Fruit fly (Drosophila melanogaster) whole organism, prepupa: ENCODE results near the gene Taf4.

Source experiments
- Blimp-1 ChIP-seq: fragments of 200-800 bp; sonication (Bioruptor generic); optimal IDR thresholded peaks from 3 replicates; lab custom pipeline; 2017; ENCODE audit warnings: missing biosample characterization, missing genetic modification characterization, mild to moderate bottlenecking, moderate library complexity, missing genetic modification reagents
- CG10631 ChIP-seq: fragments of 200-800 bp; sonication (Bioruptor generic); optimal IDR thresholded peaks from 2 replicates; lab custom pipeline; 2016; ENCODE audit warnings: missing biosample characterization, missing genetic modification characterization
- CG10669 ChIP-seq: fragments of 200-800 bp; sonication (Bioruptor generic); optimal IDR thresholded peaks from 3 replicates; lab custom pipeline; 2018; ENCODE audit warnings: missing biosample characterization, mild to moderate bottlenecking, missing genetic modification characterization, moderate library complexity
- CG11294 ChIP-seq: fragments of 200-800 bp; sonication (Bioruptor generic); IDR thresholded peaks from 2 replicates; pipeline ENCODE4 v1.3.6; 2022; ENCODE audit warnings: missing biosample characterization, missing genetic modification characterization
- CG11762 ChIP-seq: fragments of 200-800 bp; sonication (Bioruptor generic); optimal IDR thresholded peaks from 3 replicates; lab custom pipeline; 2016; ENCODE audit warnings: missing biosample characterization, missing genetic modification characterization; ENCODE audit not compliant: insufficient read depth
- CG15336 ChIP-seq: fragments of 200-800 bp; sonication (Bioruptor generic); IDR thresholded peaks from 2 replicates; pipeline ENCODE4 v1.3.6; 2022; ENCODE audit warnings: missing biosample characterization, missing genetic modification characterization
- CG3032 ChIP-seq: fragments of 200-800 bp; optimal IDR thresholded peaks from 2 replicates; lab custom pipeline; 2019; ENCODE audit warnings: missing biosample characterization, mild to moderate bottlenecking, missing genetic modification characterization, moderate library complexity
- CG31627 ChIP-seq: fragments of 200-800 bp; sonication (Bioruptor generic); optimal IDR thresholded peaks from 3 replicates; lab custom pipeline; 2016; ENCODE audit warnings: missing biosample characterization, missing genetic modification characterization
- CG3919 ChIP-seq: fragments of 200-800 bp; sonication (Bioruptor generic); optimal IDR thresholded peaks from 3 replicates; lab custom pipeline; 2016; ENCODE audit warnings: missing biosample characterization, missing genetic modification characterization
- CG4318 ChIP-seq: fragments of 200-800 bp; sonication (Bioruptor generic); optimal IDR thresholded peaks from 3 replicates; lab custom pipeline; 2017; ENCODE audit warnings: missing biosample characterization, mild to moderate bottlenecking, missing genetic modification characterization
- CG6163 ChIP-seq: fragments of 200-800 bp; sonication (Bioruptor generic); IDR thresholded peaks from 3 replicates; pipeline ENCODE4 v1.3.6; 2022; ENCODE audit warnings: missing biosample characterization, missing genetic modification characterization
- CG6276 ChIP-seq: fragments of 200-800 bp; sonication (Bioruptor generic); optimal IDR thresholded peaks from 2 replicates; lab custom pipeline; 2017; ENCODE audit warnings: missing biosample characterization, mild to moderate bottlenecking, missing genetic modification characterization
- CG6792 ChIP-seq: fragments of 200-800 bp; sonication (Bioruptor generic); optimal IDR thresholded peaks from 3 replicates; lab custom pipeline; 2016; ENCODE audit warnings: missing biosample characterization, missing genetic modification characterization
- CG6808 ChIP-seq: fragments of 200-800 bp; sonication (Bioruptor generic); optimal IDR thresholded peaks from 3 replicates; lab custom pipeline; 2017; ENCODE audit warnings: missing biosample characterization, missing genetic modification characterization, mild to moderate bottlenecking, moderate library complexity, missing genetic modification reagents
- CG6854 ChIP-seq: fragments of 200-800 bp; sonication (Bioruptor generic); optimal IDR thresholded peaks from 2 replicates; lab custom pipeline; 2017; ENCODE audit warnings: missing biosample characterization, mild to moderate bottlenecking, missing genetic modification characterization
- CG7368 ChIP-seq: fragments of 200-800 bp; sonication (Bioruptor generic); optimal IDR thresholded peaks from 3 replicates; lab custom pipeline; 2016; ENCODE audit warnings: missing biosample characterization, missing genetic modification characterization
- CG8119 ChIP-seq: fragments of 200-800 bp; sonication (Bioruptor generic); IDR thresholded peaks from 3 replicates; pipeline ENCODE4 v1.3.6; 2022; ENCODE audit warnings: missing biosample characterization, missing genetic modification characterization
- CG8319 ChIP-seq: fragments of 200-800 bp; sonication (Bioruptor generic); optimal IDR thresholded peaks from 3 replicates; lab custom pipeline; 2016; ENCODE audit warnings: missing biosample characterization, missing genetic modification characterization
- CG8632 ChIP-seq: fragments of 200-800 bp; sonication (Bioruptor generic); optimal IDR thresholded peaks from 3 replicates; lab custom pipeline; 2016; ENCODE audit warnings: missing biosample characterization, missing genetic modification characterization
- Eip75B ChIP-seq: fragments of 200-800 bp; sonication (Bioruptor generic); optimal IDR thresholded peaks from 3 replicates; lab custom pipeline; 2016; ENCODE audit warnings: missing biosample characterization, missing genetic modification characterization
- Eip78C ChIP-seq: fragments of 200-800 bp; sonication (Bioruptor generic); peaks from one replicate; lab custom pipeline; 2016; ENCODE audit warnings: missing biosample characterization, missing genetic modification characterization
- Eip93F ChIP-seq: fragments of 200-800 bp; sonication (Bioruptor generic); optimal IDR thresholded peaks from 2 replicates; lab custom pipeline; 2016; ENCODE audit warnings: missing biosample characterization, mild to moderate bottlenecking, missing genetic modification characterization
- Ets96B ChIP-seq: fragments of 200-800 bp; optimal IDR thresholded peaks from 2 replicates; lab custom pipeline; 2019; ENCODE audit warnings: missing biosample characterization, mild to moderate bottlenecking, missing genetic modification characterization, moderate library complexity
- Gug ChIP-seq: fragments of 200-800 bp; sonication (Bioruptor generic); IDR thresholded peaks from 2 replicates; pipeline ENCODE4 v1.3.6; 2022; ENCODE audit warnings: missing biosample characterization, missing genetic modification characterization
- Hr38 ChIP-seq: sonication (Bioruptor generic); optimal IDR thresholded peaks from 2 replicates; lab custom pipeline; 2016; ENCODE audit warnings: missing biosample characterization, missing genetic modification characterization
- Hr4 ChIP-seq: fragments of 200-800 bp; sonication (Bioruptor generic); optimal IDR thresholded peaks from 3 replicates; lab custom pipeline; 2016; ENCODE audit warnings: missing biosample characterization, missing genetic modification characterization
- Lpt ChIP-seq: fragments of 200-800 bp; sonication (Bioruptor generic); optimal IDR thresholded peaks from 3 replicates; lab custom pipeline; 2016; ENCODE audit warnings: missing biosample characterization, missing genetic modification characterization
- Met ChIP-seq: fragments of 200-800 bp; sonication (Bioruptor generic); optimal IDR thresholded peaks from 3 replicates; lab custom pipeline; 2016; ENCODE audit warnings: missing biosample characterization, missing genetic modification characterization
- OdsH ChIP-seq: fragments of 200-800 bp; sonication (Bioruptor generic); optimal IDR thresholded peaks from 3 replicates; lab custom pipeline; 2016; ENCODE audit warnings: missing biosample characterization, missing genetic modification characterization
- Smox ChIP-seq: fragments of 200-800 bp; sonication (Bioruptor generic); optimal IDR thresholded peaks from 3 replicates; lab custom pipeline; 2016; ENCODE audit warnings: missing biosample characterization, missing genetic modification characterization
- achi ChIP-seq: fragments of 200-800 bp; sonication (Bioruptor generic); optimal IDR thresholded peaks from 3 replicates; lab custom pipeline; 2016; ENCODE audit warnings: missing biosample characterization, missing genetic modification characterization
- dac ChIP-seq: fragments of 200-800 bp; sonication (Bioruptor generic); optimal IDR thresholded peaks from 2 replicates; lab custom pipeline; 2017; ENCODE audit warnings: missing biosample characterization, mild to moderate bottlenecking, missing genetic modification characterization
- dsx ChIP-seq: fragments of 200-800 bp; optimal IDR thresholded peaks from 3 replicates; lab custom pipeline; 2019; ENCODE audit warnings: missing biosample characterization, mild to moderate bottlenecking, missing genetic modification characterization, moderate library complexity; ENCODE audit not compliant: poor library complexity, severe bottlenecking
- eg ChIP-seq: fragments of 200-800 bp; sonication (Bioruptor generic); IDR thresholded peaks from 3 replicates; pipeline ENCODE4 v1.3.6; 2022; ENCODE audit warnings: missing biosample characterization, missing genetic modification characterization
- esn ChIP-seq: fragments of 200-800 bp; sonication (Bioruptor generic); optimal IDR thresholded peaks from 2 replicates; lab custom pipeline; 2016; ENCODE audit warnings: missing biosample characterization, mild to moderate bottlenecking, missing genetic modification characterization, moderate library complexity
- fd59A ChIP-seq: fragments of 200-800 bp; sonication (Bioruptor generic); optimal IDR thresholded peaks from 2 replicates; lab custom pipeline; 2017; ENCODE audit warnings: missing biosample characterization, mild to moderate bottlenecking, missing genetic modification characterization, missing genetic modification reagents
- fd85E ChIP-seq: fragments of 200-800 bp; sonication (Bioruptor generic); optimal IDR thresholded peaks from 3 replicates; lab custom pipeline; 2016; ENCODE audit warnings: missing biosample characterization, missing genetic modification characterization
- fkh ChIP-seq: fragments of 200-800 bp; sonication (Bioruptor generic); optimal IDR thresholded peaks from 3 replicates; lab custom pipeline; 2017; ENCODE audit warnings: missing biosample characterization, mild to moderate bottlenecking, missing genetic modification characterization, moderate library complexity
- lz ChIP-seq: fragments of 200-800 bp; sonication (Bioruptor generic); optimal IDR thresholded peaks from 3 replicates; lab custom pipeline; 2016; ENCODE audit warnings: missing biosample characterization, missing genetic modification characterization
- net ChIP-seq: fragments of 200-800 bp; sonication (Bioruptor generic); optimal IDR thresholded peaks from 3 replicates; lab custom pipeline; 2016; ENCODE audit warnings: missing biosample characterization, missing genetic modification characterization
- pdm3 ChIP-seq: fragments of 200-800 bp; sonication (Bioruptor generic); optimal IDR thresholded peaks from 3 replicates; lab custom pipeline; 2016; ENCODE audit warnings: missing biosample characterization, missing genetic modification characterization
- salr ChIP-seq, 2 experiments: fragments of 200-800 bp; sonication (Bioruptor generic); optimal IDR thresholded peaks; 3 replicates each; lab custom pipeline; 2016 to 2018; ENCODE audit warnings: missing biosample characterization in 2 of 2, missing genetic modification characterization in 2 of 2, mild to moderate bottlenecking in 1 of 2
- spab ChIP-seq: fragments of 200-800 bp; sonication (Bioruptor generic); optimal IDR thresholded peaks from 2 replicates; lab custom pipeline; 2017; ENCODE audit warnings: missing biosample characterization, mild to moderate bottlenecking, missing genetic modification characterization, missing genetic modification reagents
- svp ChIP-seq: fragments of 200-800 bp; sonication (Bioruptor generic); peaks from one replicate; lab custom pipeline; 2016; ENCODE audit warnings: missing biosample characterization, missing genetic modification characterization
- topi ChIP-seq: fragments of 200-800 bp; sonication (Bioruptor generic); optimal IDR thresholded peaks from 3 replicates; lab custom pipeline; 2016; ENCODE audit warnings: missing biosample characterization, missing genetic modification characterization
- vri ChIP-seq: fragments of 200-800 bp; sonication (Bioruptor generic); optimal IDR thresholded peaks from 3 replicates; lab custom pipeline; 2016; ENCODE audit warnings: missing biosample characterization, mild to moderate bottlenecking, missing genetic modification characterization

Taf4 gene

DNA sequence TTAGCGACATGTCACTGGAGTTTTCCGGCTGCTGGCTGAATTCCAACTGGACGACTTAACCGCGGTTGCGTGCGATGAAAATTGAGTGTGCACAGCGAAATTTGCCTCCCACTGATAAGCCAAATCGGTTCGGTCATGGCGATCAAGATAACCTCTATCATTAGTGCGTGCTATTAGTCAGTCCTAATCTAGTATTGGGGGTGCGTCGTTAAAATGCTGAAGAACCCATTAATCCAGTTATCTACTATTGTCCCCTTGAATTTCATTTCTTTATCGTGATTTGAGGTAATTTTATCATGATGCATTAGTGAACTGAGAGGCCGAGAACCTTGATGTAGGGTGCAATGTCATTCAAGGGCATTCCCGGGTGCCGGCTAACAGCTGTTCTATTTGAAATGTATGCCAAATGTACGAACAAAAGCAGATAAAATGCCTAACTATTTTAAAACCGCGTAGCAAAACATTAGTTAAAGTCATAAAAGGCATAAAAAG is 15.5 kb downstream of the Taf4 start, which contains the start of gene Pgm1 (continued):
- TF ChIP-seq Lpt (GFP tag; lab: Kevin White, UChicago), result peak; percentile 86
- TF ChIP-seq lz (GFP tag; lab: Kevin White, UChicago), result peak; percentile 95
- peak; percentile 71 for TF ChIP-seq Blimp-1 (GFP tag; lab: Kevin White, UChicago)
- peak; percentile 86 for TF ChIP-seq CG8319 (GFP tag; lab: Kevin White, UChicago)
- peak; percentile 96 for TF ChIP-seq CG7368 (GFP tag; lab: Kevin White, UChicago)
- TF ChIP-seq CG6163 (GFP tag; lab: Robert Waterston, UW), result no peak; the same call in 1 of the 3 replicates
- TF ChIP-seq Met, result peak; percentile 94
- peak; percentile 66; the same call in 1 of the 2 replicates for TF ChIP-seq CG11294 (GFP tag; lab: Robert Waterston, UW)
- TF ChIP-seq CG6854 (GFP tag; lab: Kevin White, UChicago), result peak; percentile 87
- TF ChIP-seq CG4318 (GFP tag; lab: Kevin White, UChicago), result no peak
- peak; percentile 93 for TF ChIP-seq OdsH
- TF ChIP-seq CG6276, result no peak
- TF ChIP-seq Hr4, result peak; percentile 94
- peak; percentile 89 for TF ChIP-seq CG11762
- TF ChIP-seq dac (GFP tag; lab: Kevin White, UChicago), result no peak
- peak; percentile 83 for TF ChIP-seq dsx (GFP tag; lab: Kevin White, UChicago)
- peak; percentile 79 for TF ChIP-seq CG3032 (tag; lab: Kevin White, UChicago)
- peak; percentile 93 for TF ChIP-seq Eip75B (GFP tag; lab: Kevin White, UChicago)
- peak; percentile 83 for TF ChIP-seq CG6808 (GFP tag; lab: Kevin White, UChicago)

dm6 chr3L:16128973-16129745 is 16.1 kb downstream of the Taf4 start, which contains the start of gene SsRbeta:
TSS of gene SsRbeta (plus strand) at chr3L:16129617.
- TF ChIP-seq Eip78C, result peak; percentile 75
- no peak for TF ChIP-seq fd85E
- TF ChIP-seq CG7368 (GFP tag; lab: Kevin White, UChicago), result no peak
- no peak for TF ChIP-seq CG11294 (GFP tag; lab: Robert Waterston, UW)
- peak; percentile 33 for TF ChIP-seq Gug (GFP tag; lab: Robert Waterston, UW)
- TF ChIP-seq Eip75B (GFP tag; lab: Kevin White, UChicago), result no peak
- no peak for TF ChIP-seq CG11762
- TF ChIP-seq CG3032 (tag; lab: Kevin White, UChicago), result peak; percentile 13
- TF ChIP-seq Eip93F, result peak; percentile 78
- TF ChIP-seq CG31627 (GFP tag; lab: Kevin White, UChicago), result no peak
- TF ChIP-seq spab, result no peak
- TF ChIP-seq OdsH, result peak; percentile 43
- no peak for TF ChIP-seq fd59A (GFP tag; lab: Kevin White, UChicago)
- no peak for TF ChIP-seq CG8319 (GFP tag; lab: Kevin White, UChicago)
- TF ChIP-seq CG10669, result no peak
- TF ChIP-seq Met, result peak; percentile 26
- no peak for TF ChIP-seq net
- peak; percentile 41 for TF ChIP-seq CG15336 (GFP tag; lab: Robert Waterston, UW)
- no peak for TF ChIP-seq dsx (GFP tag; lab: Kevin White, UChicago)
- TF ChIP-seq vri (GFP tag; lab: Kevin White, UChicago), result no peak
- no peak for TF ChIP-seq CG8632 (GFP tag; lab: Kevin White, UChicago)
- peak; percentile 51 for TF ChIP-seq fkh (GFP tag; lab: Kevin White, UChicago)
- peak; percentile 100 for TF ChIP-seq achi (GFP tag; lab: Kevin White, UChicago)
- no peak for TF ChIP-seq CG6808 (GFP tag; lab: Kevin White, UChicago)
- no peak for TF ChIP-seq topi
- no peak for TF ChIP-seq svp (GFP tag; lab: Kevin White, UChicago)
- peak; percentile 19 for TF ChIP-seq CG8119 (GFP tag; lab: Robert Waterston, UW)
- peak; percentile 20 for TF ChIP-seq CG6163 (GFP tag; lab: Robert Waterston, UW)
- no peak for TF ChIP-seq Smox
- TF ChIP-seq CG6792 (GFP tag; lab: Kevin White, UChicago), result no peak
- TF ChIP-seq salr (GFP tag; optimal IDR thresholded peaks at IDR 0.05; lab: Kevin White, UChicago), result no peak
- TF ChIP-seq eg (GFP tag; lab: Robert Waterston, UW), result peak; percentile 63
- TF ChIP-seq Ets96B (tag; lab: Kevin White, UChicago), result no peak
- TF ChIP-seq CG4318 (GFP tag; lab: Kevin White, UChicago), result no peak
- TF ChIP-seq pdm3, result no peak
- TF ChIP-seq esn (GFP tag; lab: Kevin White, UChicago), result peak; percentile 19
- no peak for TF ChIP-seq Hr38
- TF ChIP-seq Lpt (GFP tag; lab: Kevin White, UChicago), result no peak
- TF ChIP-seq CG3919 (GFP tag; lab: Kevin White, UChicago), result no peak
- peak; percentile 18 for TF ChIP-seq CG10631 (GFP tag; lab: Kevin White, UChicago)
- no peak for TF ChIP-seq lz (GFP tag; lab: Kevin White, UChicago)
